Fruit fly (Drosophila melanogaster) whole organism, embryonic: ENCODE measurements around the gene CG14300.

Source experiments
- CrebB ChIP-seq: fragments of 200-800 bp; sonication (Bioruptor generic); optimal IDR thresholded peaks from 3 replicates; lab custom pipeline; 2018; ENCODE audit warnings: missing biosample characterization, mild to moderate bottlenecking, missing genetic modification characterization
- Hr3 ChIP-seq: fragments of 200-800 bp; sonication (Bioruptor generic); optimal IDR thresholded peaks from 3 replicates; lab custom pipeline; 2016; ENCODE audit warnings: missing biosample characterization, missing genetic modification characterization
- Rx ChIP-seq: fragments of 200-800 bp; sonication (Bioruptor generic); IDR thresholded peaks from 2 replicates; pipeline ENCODE4 v1.3.6; 2022; ENCODE audit warnings: missing biosample characterization, missing genetic modification characterization
- ci ChIP-seq: fragments of 200-800 bp; sonication (Bioruptor generic); IDR thresholded peaks from 3 replicates; pipeline ENCODE4 v1.3.6; 2022; ENCODE audit warnings: missing biosample characterization, missing genetic modification characterization
- fd64A ChIP-seq: fragments of 200-800 bp; sonication (Bioruptor generic); optimal IDR thresholded peaks from 3 replicates; lab custom pipeline; 2018; ENCODE audit warnings: missing biosample characterization, mild to moderate bottlenecking, missing genetic modification characterization

dm6 chr3R:18726334-18726733 is 32.8 kb upstream of the CG14300 start, which contains the start of gene CG7714:
- no peak for TF ChIP-seq Rx (GFP tag; lab: Robert Waterston, UW)
- TF ChIP-seq ci, result no peak
- no peak for TF ChIP-seq CrebB
- no peak for TF ChIP-seq fd64A (GFP tag; lab: Kevin White, UChicago)
- TF ChIP-seq Hr3 (GFP tag; lab: Kevin White, UChicago), result no peak
